Fruit fly (Drosophila melanogaster) whole organism, embryonic: Measurements from ENCODE around the gene TFAM.

Experiments used
- Atf-2 ChIP-seq: fragments of 200-800 bp; sonication (Bioruptor generic); optimal IDR thresholded peaks from 2 replicates; lab custom pipeline; 2016; ENCODE audit warnings: missing biosample characterization, missing genetic modification characterization
- B-H1 ChIP-seq: fragments of 200-800 bp; sonication (Bioruptor generic); IDR thresholded peaks from 3 replicates; pipeline ENCODE4 v1.3.6; 2022; ENCODE audit warnings: missing biosample characterization, missing genetic modification characterization
- Blimp-1 ChIP-seq: fragments of 200-800 bp; sonication (Bioruptor generic); optimal IDR thresholded peaks from 3 replicates; lab custom pipeline; 2018; ENCODE audit warnings: missing biosample characterization, missing genetic modification characterization, mild to moderate bottlenecking, moderate library complexity, missing genetic modification reagents
- CG11695 ChIP-seq: fragments of 200-800 bp; sonication (Bioruptor generic); IDR thresholded peaks from 3 replicates; pipeline ENCODE4 v1.3.6; 2022; ENCODE audit warnings: missing biosample characterization, missing genetic modification characterization
- CG12155 ChIP-seq: fragments of 200-800 bp; sonication (Bioruptor generic); optimal IDR thresholded peaks from 3 replicates; lab custom pipeline; 2016; ENCODE audit warnings: missing biosample characterization, missing genetic modification characterization
- CG14014 ChIP-seq: fragments of 200-800 bp; sonication (Bioruptor generic); IDR thresholded peaks from 2 replicates; pipeline ENCODE4 v1.3.6; 2022; ENCODE audit warnings: missing biosample characterization, missing genetic modification characterization
- CG14441 ChIP-seq: fragments of 200-800 bp; sonication (Bioruptor generic); IDR thresholded peaks from 2 replicates; pipeline ENCODE4 v1.3.6; 2022; ENCODE audit warnings: missing biosample characterization, missing genetic modification characterization
- CG14710 ChIP-seq: fragments of 200-800 bp; sonication (Bioruptor generic); optimal IDR thresholded peaks from 3 replicates; lab custom pipeline; 2019; ENCODE audit warnings: missing biosample characterization, mild to moderate bottlenecking, missing genetic modification characterization, moderate library complexity
- CG17359 ChIP-seq: fragments of 200-800 bp; sonication (Bioruptor generic); optimal IDR thresholded peaks from 3 replicates; lab custom pipeline; 2018; ENCODE audit warnings: missing biosample characterization, mild to moderate bottlenecking, missing genetic modification characterization, moderate library complexity
- CG17385 ChIP-seq: fragments of 200-800 bp; sonication (Bioruptor generic); optimal IDR thresholded peaks from 3 replicates; lab custom pipeline; 2018; ENCODE audit warnings: missing biosample characterization, mild to moderate bottlenecking, missing genetic modification characterization
- CG2120 ChIP-seq: fragments of 200-800 bp; sonication (Bioruptor generic); optimal IDR thresholded peaks from 3 replicates; lab custom pipeline; 2016; ENCODE audit warnings: missing biosample characterization, missing genetic modification characterization
- CG2202 ChIP-seq: fragments of 200-800 bp; sonication (Bioruptor generic); optimal IDR thresholded peaks from 2 replicates; lab custom pipeline; 2018; ENCODE audit warnings: missing biosample characterization, mild to moderate bottlenecking, missing genetic modification characterization
- CG30431 ChIP-seq: fragments of 200-800 bp; sonication (Bioruptor generic); optimal IDR thresholded peaks from 2 replicates; lab custom pipeline; 2017; ENCODE audit warnings: missing biosample characterization, missing genetic modification characterization
- CG3065 ChIP-seq: fragments of 200-800 bp; sonication (Bioruptor generic); optimal IDR thresholded peaks from 2 replicates; lab custom pipeline; 2016; ENCODE audit warnings: missing biosample characterization, missing genetic modification characterization
- CG31224 ChIP-seq: fragments of 200-800 bp; sonication (Bioruptor generic); IDR thresholded peaks from 2 replicates; pipeline ENCODE4 v1.3.6; 2022; ENCODE audit warnings: missing biosample characterization, missing genetic modification characterization
- CG3281 ChIP-seq: fragments of 200-800 bp; sonication (Bioruptor generic); optimal IDR thresholded peaks from 3 replicates; lab custom pipeline; 2017; ENCODE audit warnings: missing biosample characterization, mild to moderate bottlenecking, missing genetic modification characterization
- CG34224 ChIP-seq: fragments of 200-800 bp; sonication (Bioruptor generic); IDR thresholded peaks from 3 replicates; pipeline ENCODE4 v1.3.6; 2022; ENCODE audit warnings: missing biosample characterization, missing genetic modification characterization; ENCODE audit not compliant: partially characterized antibody
- CG6254 ChIP-seq: fragments of 200-800 bp; sonication (Bioruptor generic); optimal IDR thresholded peaks from 3 replicates; lab custom pipeline; 2017; ENCODE audit warnings: mild to moderate bottlenecking, missing biosample characterization, missing genetic modification reagents, missing genetic modification characterization
- CG6272 ChIP-seq: fragments of 200-800 bp; sonication (Bioruptor generic); IDR thresholded peaks from 2 replicates; pipeline ENCODE4 v1.3.6; 2022; ENCODE audit warnings: missing biosample characterization, missing genetic modification characterization
- CG6654 ChIP-seq: fragments of 200-800 bp; sonication (Bioruptor generic); optimal IDR thresholded peaks from 2 replicates; lab custom pipeline; 2017; ENCODE audit warnings: missing biosample characterization, mild to moderate bottlenecking, missing genetic modification characterization
- CG7839 ChIP-seq: fragments of 200-800 bp; sonication (Bioruptor generic); optimal IDR thresholded peaks from 3 replicates; lab custom pipeline; 2018; ENCODE audit warnings: missing biosample characterization, mild to moderate bottlenecking, missing genetic modification characterization, moderate library complexity
- CG7928 ChIP-seq: fragments of 200-800 bp; sonication (Bioruptor generic); optimal IDR thresholded peaks from 2 replicates; lab custom pipeline; 2017; ENCODE audit warnings: missing biosample characterization, mild to moderate bottlenecking, missing genetic modification characterization
- CG9797 ChIP-seq: fragments of 200-800 bp; sonication (Bioruptor generic); optimal IDR thresholded peaks from 3 replicates; lab custom pipeline; 2018; ENCODE audit warnings: missing biosample characterization, mild to moderate bottlenecking, missing genetic modification characterization
- Dll ChIP-seq: fragments of 200-800 bp; sonication (Bioruptor generic); IDR thresholded peaks from 4 replicates; pipeline ENCODE4 v1.3.6; 2022; ENCODE audit warnings: missing biosample characterization, missing genetic modification characterization; ENCODE audit not compliant: partially characterized antibody
- Drgx ChIP-seq: fragments of 200-800 bp; sonication (Bioruptor generic); IDR thresholded peaks from 2 replicates; pipeline ENCODE4 v1.3.6; 2022; ENCODE audit warnings: missing biosample characterization, missing genetic modification characterization
- E2f1 ChIP-seq: fragments of 200-800 bp; sonication (Bioruptor generic); IDR thresholded peaks from 2 replicates; pipeline ENCODE4 v1.3.6; 2022; ENCODE audit warnings: missing biosample characterization, missing genetic modification characterization
- Hr39 ChIP-seq: fragments of >200 bp; optimal IDR thresholded peaks from 2 replicates; lab custom pipeline; 2017
- Hr51 ChIP-seq, 2 experiments: fragments of 200-800 bp; sonication (Bioruptor generic); optimal IDR thresholded peaks; 2 replicates in 1 of 2; 3 replicates in 1 of 2; lab custom pipeline; 2016 to 2018; ENCODE audit warnings: missing biosample characterization in 2 of 2, missing genetic modification characterization in 2 of 2, mild to moderate bottlenecking in 1 of 2, moderate library complexity in 1 of 2
- Hsf ChIP-seq: fragments of 200-800 bp; sonication (Bioruptor generic); optimal IDR thresholded peaks from 3 replicates; lab custom pipeline; 2016; ENCODE audit warnings: missing biosample characterization, missing genetic modification characterization
- Lpt ChIP-seq: fragments of >200 bp; optimal IDR thresholded peaks from 2 replicates; lab custom pipeline; 2018; ENCODE audit warnings: missing biosample characterization, missing genetic modification characterization
- MBD-R2 ChIP-seq: fragments of 200-800 bp; sonication (Bioruptor generic); IDR thresholded peaks from 2 replicates; pipeline ENCODE4 v1.3.6; 2022; ENCODE audit warnings: missing biosample characterization, missing genetic modification characterization
- NC2β ChIP-seq: fragments of 200-800 bp; sonication (Bioruptor generic); optimal IDR thresholded peaks from 2 replicates; lab custom pipeline; 2016; ENCODE audit warnings: missing biosample characterization, missing genetic modification characterization
- Oli ChIP-seq: fragments of 200-800 bp; sonication (Bioruptor generic); optimal IDR thresholded peaks from 2 replicates; lab custom pipeline; 2018; ENCODE audit warnings: missing biosample characterization, mild to moderate bottlenecking, missing genetic modification characterization, moderate library complexity
- Pdp1 ChIP-seq, 2 experiments: fragments of 200-800 bp; sonication (Bioruptor generic); optimal IDR thresholded peaks; 3 replicates each; lab custom pipeline; 2016; ENCODE audit warnings: missing biosample characterization in 2 of 2, missing genetic modification characterization in 2 of 2, mild to moderate bottlenecking in 1 of 2, moderate library complexity in 1 of 2
- Six4 ChIP-seq: fragments of 200-800 bp; sonication (Bioruptor generic); optimal IDR thresholded peaks from 2 replicates; lab custom pipeline; 2016; ENCODE audit warnings: missing biosample characterization, missing genetic modification characterization
- Sox102F ChIP-seq: fragments of 200-800 bp; sonication (Bioruptor generic); optimal IDR thresholded peaks from 2 replicates; lab custom pipeline; 2018; ENCODE audit warnings: missing biosample characterization, mild to moderate bottlenecking, missing genetic modification characterization, moderate library complexity
- Ssrp ChIP-seq: fragments of 200-800 bp; sonication (Bioruptor generic); optimal IDR thresholded peaks from 2 replicates; lab custom pipeline; 2018; ENCODE audit warnings: missing biosample characterization, mild to moderate bottlenecking, missing genetic modification characterization, moderate library complexity
- amos ChIP-seq: fragments of 200-800 bp; sonication (Bioruptor generic); IDR thresholded peaks from 2 replicates; pipeline ENCODE4 v1.3.6; 2022; ENCODE audit warnings: missing biosample characterization, missing genetic modification characterization; ENCODE audit not compliant: partially characterized antibody
- bab2 ChIP-seq: fragments of 200-800 bp; sonication (Bioruptor generic); optimal IDR thresholded peaks from 2 replicates; lab custom pipeline; 2016; ENCODE audit warnings: missing biosample characterization, missing genetic modification characterization
- bbx ChIP-seq: fragments of 200-800 bp; sonication (Bioruptor generic); IDR thresholded peaks from 2 replicates; pipeline ENCODE4 v1.3.6; 2022; ENCODE audit warnings: missing biosample characterization, missing genetic modification characterization; ENCODE audit not compliant: partially characterized antibody
- br ChIP-seq: fragments of >200 bp; optimal IDR thresholded peaks from 2 replicates; lab custom pipeline; 2017
- bsh ChIP-seq, 2 experiments: fragments of 200-800 bp; sonication (Bioruptor generic); optimal IDR thresholded peaks; 2 replicates each; lab custom pipeline; 2017 to 2018; ENCODE audit warnings: mild to moderate bottlenecking in 2 of 2, missing biosample characterization in 2 of 2, missing genetic modification characterization in 2 of 2, moderate library complexity in 1 of 2
- chif ChIP-seq, 2 experiments: fragments of 200-800 bp; sonication (Bioruptor generic); optimal IDR thresholded peaks; 3 replicates each; lab custom pipeline; 2016; ENCODE audit warnings: missing biosample characterization in 2 of 2, missing genetic modification characterization in 2 of 2
- dpn ChIP-seq, 2 experiments: fragments of 200-800 bp; sonication (Bioruptor generic); optimal IDR thresholded peaks; 3 replicates each; lab custom pipeline; 2016; ENCODE audit warnings: missing biosample characterization in 2 of 2, missing genetic modification characterization in 2 of 2
- fd102C ChIP-seq: fragments of 200-800 bp; sonication (Bioruptor generic); optimal IDR thresholded peaks from 2 replicates; lab custom pipeline; 2018; ENCODE audit warnings: missing biosample characterization, mild to moderate bottlenecking, missing genetic modification characterization, moderate library complexity
- fd96Cb ChIP-seq: fragments of 200-800 bp; sonication (Bioruptor generic); optimal IDR thresholded peaks from 2 replicates; lab custom pipeline; 2018; ENCODE audit warnings: missing biosample characterization, mild to moderate bottlenecking, missing genetic modification characterization, moderate library complexity
- mam ChIP-seq: fragments of 200-800 bp; sonication (Bioruptor generic); optimal IDR thresholded peaks from 3 replicates; lab custom pipeline; 2016; ENCODE audit warnings: missing biosample characterization, missing genetic modification characterization
- odd ChIP-seq: fragments of 200-800 bp; sonication (Bioruptor generic); optimal IDR thresholded peaks from 2 replicates; lab custom pipeline; 2017; ENCODE audit warnings: missing biosample characterization, mild to moderate bottlenecking, missing genetic modification characterization
- shn ChIP-seq: fragments of 200-800 bp; sonication (Bioruptor generic); optimal IDR thresholded peaks from 3 replicates; lab custom pipeline; 2016; ENCODE audit warnings: missing biosample characterization, missing genetic modification characterization
- unpg ChIP-seq: fragments of 200-800 bp; sonication (Bioruptor generic); optimal IDR thresholded peaks from 3 replicates; lab custom pipeline; 2018; ENCODE audit warnings: missing biosample characterization, mild to moderate bottlenecking, missing genetic modification characterization, moderate library complexity

The TFAM gene

DNA sequence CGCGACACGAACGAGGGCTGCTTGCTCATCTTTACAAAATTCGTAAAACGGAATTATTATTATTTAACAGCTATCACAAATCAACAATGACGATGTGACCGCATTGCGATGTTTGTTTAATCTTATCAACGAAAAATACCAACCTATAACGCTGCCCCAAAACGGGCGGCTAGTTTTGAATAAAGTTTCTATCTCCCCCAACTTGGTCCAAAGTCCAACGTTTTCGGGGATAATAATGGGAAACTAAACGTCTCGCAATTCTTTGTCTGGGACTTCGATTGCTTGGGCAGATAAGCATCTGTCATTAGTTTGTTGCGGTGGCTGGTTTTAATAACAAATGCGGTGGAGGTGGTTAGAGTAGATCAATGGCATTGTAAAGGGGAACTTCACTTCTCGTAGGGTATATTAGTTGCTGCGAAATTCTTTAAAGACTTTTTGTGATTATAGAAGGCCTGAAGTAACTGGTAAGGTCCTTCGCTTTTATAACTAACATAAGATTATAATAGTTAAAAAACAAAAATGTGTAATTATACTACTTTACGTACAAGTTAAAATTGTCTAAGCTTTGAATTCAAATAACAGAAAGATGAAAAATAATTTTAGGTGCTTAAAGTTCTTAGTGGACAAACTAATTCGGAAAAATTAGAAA lies 16.7 kb downstream of the TFAM start, which contains the start of gene CG15922 (continued):
- TF ChIP-seq bsh (GFP tag; optimal IDR thresholded peaks at IDR 0.05; lab: Kevin White, UChicago), result no peak
- peak; percentile 10 for TF ChIP-seq mam (GFP tag; lab: Kevin White, UChicago)
- peak in 1 of 2 experiments; percentile 16 for TF ChIP-seq Hr51 (GFP tag; optimal IDR thresholded peaks at IDR 0.05; lab: Kevin White, UChicago)
- TF ChIP-seq shn (GFP tag; lab: Kevin White, UChicago), result no peak
- TF ChIP-seq Blimp-1 (GFP tag; lab: Kevin White, UChicago), result peak; percentile 10
- no peak for TF ChIP-seq Hsf (GFP tag; lab: Kevin White, UChicago)
- no peak for TF ChIP-seq CG6254
- TF ChIP-seq NC2β (GFP tag; lab: Kevin White, UChicago), result no peak
- peak; percentile 31; the same call in 1 of the 3 replicates for TF ChIP-seq CG34224 (GFP tag; lab: Robert Waterston, UW)
- no peak for TF ChIP-seq fd102C
- TF ChIP-seq CG6272 (GFP tag; lab: Robert Waterston, UW), result no peak
- peak; percentile 13 for TF ChIP-seq CG17359 (tag; lab: Kevin White, UChicago)
- peak; percentile 17 for TF ChIP-seq CG7839 (tag; lab: Kevin White, UChicago)
- TF ChIP-seq E2f1 (GFP tag; lab: Robert Waterston, UW), result no peak
- TF ChIP-seq bbx (GFP tag; lab: Robert Waterston, UW), result no peak
- TF ChIP-seq Atf-2 (GFP tag; lab: Kevin White, UChicago), result no peak
- no peak for TF ChIP-seq CG31224 (GFP tag; lab: Robert Waterston, UW)
- peak; percentile 16; the same call in 1 of the 2 replicates for TF ChIP-seq Drgx (GFP tag; lab: Robert Waterston, UW)
- peak; percentile 3 for TF ChIP-seq CG3281 (GFP tag; lab: Kevin White, UChicago)
- no peak for TF ChIP-seq CG17385 (GFP tag; lab: Kevin White, UChicago)
- TF ChIP-seq amos, result no peak
- TF ChIP-seq CG14710, result no peak
- peak; percentile 53 for TF ChIP-seq MBD-R2 (GFP tag; lab: Robert Waterston, UW)
- no peak for TF ChIP-seq Lpt (GFP tag; lab: Kevin White, UChicago)
- TF ChIP-seq Hr39 (lab: Kevin White, UChicago), result no peak
- peak; percentile 21 for TF ChIP-seq CG2120 (GFP tag; lab: Kevin White, UChicago)
- TF ChIP-seq odd (GFP tag; lab: Kevin White, UChicago), result no peak
- TF ChIP-seq CG14441 (GFP tag; lab: Robert Waterston, UW), result peak; percentile 34; the same call in 1 of the 2 replicates
- no peak for TF ChIP-seq Six4
- TF ChIP-seq dpn (GFP tag; optimal IDR thresholded peaks at IDR 0.05; lab: Kevin White, UChicago), result peak; percentile 17 to 27
- peak; percentile 1 for TF ChIP-seq CG12155
- peak in 1 of 2 experiments; percentile 50 for TF ChIP-seq Pdp1 (GFP tag; optimal IDR thresholded peaks at IDR 0.05; lab: Kevin White, UChicago)
- no peak for TF ChIP-seq CG14014 (GFP tag; lab: Robert Waterston, UW)
- 0 out of 3 replicates have a peak, but pooled peaks have one; percentile 12 for TF ChIP-seq CG11695 (GFP tag; lab: Robert Waterston, UW)
- no peak for TF ChIP-seq CG2202 (tag; lab: Kevin White, UChicago)
- no peak for TF ChIP-seq CG3065 (GFP tag; lab: Kevin White, UChicago)
- TF ChIP-seq CG30431 (GFP tag; lab: Kevin White, UChicago), result no peak
- no peak for TF ChIP-seq unpg (GFP tag; lab: Kevin White, UChicago)
- TF ChIP-seq Sox102F (GFP tag; lab: Kevin White, UChicago), result peak; percentile 31
- TF ChIP-seq B-H1 (GFP tag; lab: Robert Waterston, UW), result peak; percentile 14; the same call in 1 of the 3 replicates
- TF ChIP-seq fd96Cb (tag; lab: Kevin White, UChicago), result no peak
- no peak for TF ChIP-seq chif (GFP tag; optimal IDR thresholded peaks at IDR 0.05; lab: Kevin White, UChicago)
- no peak for TF ChIP-seq CG6654 (GFP tag; lab: Kevin White, UChicago)
- TF ChIP-seq Ssrp (tag; lab: Kevin White, UChicago), result peak; percentile 38
- TF ChIP-seq bab2 (GFP tag; lab: Kevin White, UChicago), result no peak
- TF ChIP-seq CG7928 (GFP tag; lab: Kevin White, UChicago), result no peak
- TF ChIP-seq br (lab: Kevin White, UChicago), result no peak
- peak; percentile 65 for TF ChIP-seq CG9797 (GFP tag; lab: Kevin White, UChicago)
- TF ChIP-seq Dll, result no peak
- peak; percentile 38 for TF ChIP-seq Oli (tag; lab: Kevin White, UChicago)
